Worm (Caenorhabditis elegans) whole organism, young adult: ENCODE measurements around the gene sod-1.

Experiments used
- B0261.1 ChIP-seq: sonication (generic microtip); optimal IDR thresholded peaks from 2 replicates; lab custom pipeline; 2016; ENCODE audit warnings: mild to moderate bottlenecking, missing genetic modification characterization, moderate library complexity, missing compliant biosample characterization
- F49E8.2 ChIP-seq: sonication (generic microtip); optimal IDR thresholded peaks from 3 replicates; lab custom pipeline; 2017; ENCODE audit warnings: missing genetic modification characterization, mild to moderate bottlenecking, missing compliant biosample characterization, antibody characterized with exemption, moderate library complexity; ENCODE audit not compliant: insufficient read depth
- F52B5.7 ChIP-seq: sonication (generic microtip); optimal IDR thresholded peaks from 2 replicates; lab custom pipeline; 2016; ENCODE audit warnings: mild to moderate bottlenecking, missing genetic modification characterization, missing compliant biosample characterization
- ama-1 ChIP-seq, 3 experiments: fragments of 150-350 bp in 1 of 3; sonication (generic microtip) in 2 of 3; optimal IDR thresholded peaks; 2 replicates each; lab custom pipeline; 2014 to 2018; ENCODE audit warnings: missing biosample characterization in 2 of 3, missing genetic modification characterization in 2 of 3, missing genetic modification reagents in 2 of 3
- attf-3 ChIP-seq: fragments of 200-800 bp; sonication (Bioruptor generic); conservative IDR thresholded peaks from 2 replicates; pipeline ENCODE4 v1.3.6; 2022; ENCODE audit warnings: missing genetic modification reagents, missing genetic modification characterization, missing compliant biosample characterization
- ceh-40 ChIP-seq: fragments of 200-800 bp; sonication (Bioruptor generic); IDR thresholded peaks from 2 replicates; pipeline ENCODE4 v1.3.6; 2022; ENCODE audit warnings: missing genetic modification characterization, missing compliant biosample characterization
- ekl-4 ChIP-seq: fragments of 200-800 bp; sonication (Bioruptor generic); IDR thresholded peaks from 2 replicates; pipeline ENCODE4 v1.3.6; 2022; ENCODE audit warnings: missing genetic modification reagents, missing genetic modification characterization, missing compliant biosample characterization
- him-1 ChIP-seq: sonication (generic microtip); optimal IDR thresholded peaks from 2 replicates; lab custom pipeline; 2016; ENCODE audit warnings: missing genotype, missing genetic modification reagents, missing genetic modification characterization, missing compliant biosample characterization
- lin-35 ChIP-seq, 3 experiments: fragments of 150-350 bp in 2 of 3; sonication (generic microtip) in 1 of 3; optimal IDR thresholded peaks; 2 replicates each; lab custom pipeline; 2014 to 2018; ENCODE audit warnings: missing biosample characterization in 3 of 3, missing genetic modification characterization in 3 of 3, missing genetic modification reagents in 3 of 3
- snpc-1.1 ChIP-seq: sonication (generic microtip); optimal IDR thresholded peaks from 2 replicates; lab custom pipeline; 2017; ENCODE audit warnings: missing genetic modification characterization, mild to moderate bottlenecking, missing compliant biosample characterization, antibody characterized with exemption, moderate library complexity, missing genotype, missing genetic modification reagents; ENCODE audit not compliant: insufficient read depth
- ztf-22 ChIP-seq: fragments of 200-800 bp; sonication (Bioruptor generic); optimal IDR thresholded peaks from 2 replicates; lab custom pipeline; 2018; ENCODE audit warnings: mild to moderate bottlenecking, missing genetic modification characterization, moderate library complexity, missing compliant biosample characterization

DNA sequence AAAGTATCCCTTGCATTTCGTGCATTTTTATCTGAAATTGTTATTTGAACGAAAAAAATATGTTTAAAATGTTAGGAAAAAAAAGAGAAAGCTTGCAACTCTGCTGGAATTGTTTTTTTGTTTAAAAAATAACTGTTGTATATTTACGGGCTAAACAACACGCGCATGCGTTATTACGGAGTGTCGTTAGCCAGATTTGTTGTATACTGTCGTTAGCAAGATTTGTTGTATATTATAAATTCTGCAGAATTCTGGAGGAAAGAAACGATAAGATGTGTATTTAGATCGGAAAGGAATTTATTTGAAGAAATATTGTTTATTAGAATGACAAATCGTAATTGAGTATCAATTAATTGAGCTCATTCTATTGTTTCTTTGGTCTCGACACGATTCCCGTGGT is 6.1 kb downstream of the sod-1 start, which contains the start of gene eif-2Bgamma:
- TF ChIP-seq F52B5.7 (tag; lab: Kevin White, UChicago) (no peak), ekl-4 (GFP tag; lab: Robert Waterston, UW) (no peak), F49E8.2 (tag; lab: Kevin White, UChicago) (no peak), him-1 (tag; lab: Kevin White, UChicago) (no peak), lin-35 (GFP tag; optimal IDR thresholded peaks at IDR 0.05; lab: Kevin White, UChicago) (peak in 1 of 3 experiments; percentile 56), attf-3 (GFP tag; lab: Robert Waterston, UW) (peak; percentile 95), ceh-40 (GFP tag; lab: Robert Waterston, UW) (no peak), ama-1 (optimal IDR thresholded peaks at IDR 0.05; lab: Kevin White, UChicago) (no peak), ama-1 (GFP tag; optimal IDR thresholded peaks at IDR 0.05; lab: Kevin White, UChicago) (no peak), B0261.1 (tag; lab: Kevin White, UChicago) (no peak), ztf-22 (GFP tag; lab: Kevin White, UChicago) (no peak), snpc-1.1 (tag; lab: Kevin White, UChicago) (no peak)
